Worm (Caenorhabditis elegans) whole organism, dauer: ENCODE data around the gene pen-2.

Experiments
- unc-62 ChIP-seq: sonication (generic microtip); optimal IDR thresholded peaks from 2 replicates; lab custom pipeline; 2017; ENCODE audit warnings: missing biosample characterization, missing genetic modification reagents, missing genetic modification characterization

Gene pen-2

DNA sequence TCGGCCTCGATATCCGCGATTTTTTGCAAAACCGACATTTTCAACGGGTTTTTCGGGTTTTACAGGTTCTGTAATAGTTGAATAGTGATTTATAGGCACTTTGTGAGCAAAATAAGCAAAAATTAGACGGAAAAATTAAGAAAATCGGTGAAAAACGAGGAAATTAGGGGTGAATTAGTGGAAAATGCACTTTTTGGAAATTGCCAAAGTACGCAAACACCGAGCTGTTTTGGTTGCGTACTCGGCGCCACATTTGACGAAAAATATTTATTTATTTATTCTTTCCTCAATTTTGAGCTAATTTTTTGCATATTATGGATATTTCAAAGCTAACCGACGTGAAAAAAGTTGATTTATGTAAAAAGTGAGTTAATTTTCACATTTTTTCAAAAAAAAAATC is at the start of gene pen-2, which contains the start of gene T28D6.6:
Gene pen-2 (plus strand): TSS at position 282 of the 400 bp plus-strand sequence.
Gene T28D6.6 (minus strand): TSS at position 68 of the 400 bp plus-strand sequence.
- TF ChIP-seq unc-62 (GFP tag; lab: Kevin White, UChicago): no peak

DNA sequence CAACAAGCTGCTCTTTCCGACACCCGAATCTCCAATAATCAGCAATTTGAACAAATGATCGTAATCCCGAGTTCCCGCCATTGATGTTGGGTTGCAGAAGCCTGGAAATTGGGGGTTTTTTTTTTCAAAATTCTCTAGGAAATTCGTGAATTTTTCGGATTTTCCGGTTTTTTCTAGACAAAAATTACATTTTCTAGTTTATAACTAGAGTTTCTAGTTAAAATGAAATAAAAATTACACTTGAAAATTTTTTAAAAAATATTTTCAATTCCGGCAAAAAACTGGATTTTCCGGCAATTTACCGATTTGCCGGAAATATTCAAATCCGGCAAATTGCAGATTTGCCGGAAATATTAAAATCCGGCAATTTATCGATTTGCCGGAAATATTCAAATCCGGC is 31.7 kb upstream of the pen-2 start, which contains the start of gene rab-35:
Gene rab-35 (minus strand): TSS at position 101 of the 400 bp plus-strand sequence.
- TF ChIP-seq unc-62 (GFP tag; lab: Kevin White, UChicago): no peak

DNA sequence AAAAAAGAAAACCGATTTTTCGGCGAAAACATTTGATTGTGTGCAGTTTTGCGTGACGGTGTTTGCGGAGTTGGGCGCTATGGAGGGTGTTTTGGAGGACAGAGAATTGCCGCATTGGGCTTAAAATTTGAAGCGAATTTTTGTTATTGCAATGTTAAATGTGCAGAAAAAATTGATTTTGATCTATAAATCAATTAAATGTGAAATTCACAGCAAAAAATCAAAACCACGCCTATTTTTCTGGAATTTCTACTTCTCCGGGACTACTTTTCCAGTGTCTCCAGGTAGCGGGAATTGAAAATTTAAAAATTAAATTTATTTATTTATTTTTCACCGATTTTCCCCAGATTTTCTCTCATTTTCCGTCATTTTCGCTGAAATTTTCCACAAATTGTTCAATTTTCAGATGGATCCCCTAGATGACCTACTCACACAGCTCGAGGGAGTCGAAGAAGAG is 25.9 kb upstream of the pen-2 start, which contains the start of gene mcm-10:
Gene mcm-10 (plus strand): TSS at position 407 of the 457 bp plus-strand sequence.
- no peak for TF ChIP-seq unc-62 (GFP tag; lab: Kevin White, UChicago)

ce11 chrIII:11318131-11318530 is 25.0 kb upstream of the pen-2 start, which contains the start of gene teg-1:
Gene teg-1 (minus strand): TSS chrIII:11318231.
- TF ChIP-seq unc-62 (GFP tag; lab: Kevin White, UChicago): no peak

DNA sequence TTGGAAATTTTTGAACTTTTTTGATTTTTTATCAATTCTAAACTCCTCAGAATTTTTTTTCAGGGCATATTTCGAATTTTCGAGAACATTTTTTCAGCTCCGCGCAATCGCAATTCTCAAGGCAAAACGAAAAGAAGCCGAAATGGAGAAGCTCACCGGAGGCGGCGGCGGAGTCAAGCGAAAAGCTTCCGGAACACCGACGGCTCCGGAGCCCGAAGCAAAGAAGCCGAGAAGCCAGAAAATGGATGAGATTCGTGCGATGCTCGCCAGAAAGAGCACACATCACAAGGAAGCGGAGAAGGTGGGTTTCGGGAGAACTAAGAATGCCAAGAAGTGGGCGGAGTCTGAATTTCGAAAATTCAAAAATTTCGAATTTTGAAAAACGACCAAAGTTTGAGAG is 19.0 kb upstream of the pen-2 start:
- no peak for TF ChIP-seq unc-62 (GFP tag; lab: Kevin White, UChicago)

DNA sequence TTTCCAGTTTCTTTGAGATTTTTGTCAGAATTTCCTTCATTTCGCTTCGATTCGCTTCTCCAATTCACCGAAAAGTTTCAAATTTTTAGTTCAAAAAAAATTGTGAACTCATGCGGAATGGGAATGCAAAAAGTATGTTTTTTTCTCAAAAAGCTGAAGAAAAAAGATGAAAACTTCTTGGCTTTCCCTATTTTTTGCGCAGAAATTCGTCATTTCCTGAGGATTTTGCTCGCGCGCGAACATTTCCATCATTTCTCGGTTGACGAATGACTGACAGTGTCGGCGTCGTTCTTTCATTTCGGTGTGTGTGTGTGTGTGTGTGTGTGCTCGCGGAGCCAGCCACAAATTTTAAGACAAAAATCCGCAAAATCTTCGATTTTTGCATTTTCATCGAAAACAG is 10.8 kb upstream of the pen-2 start:
- TF ChIP-seq unc-62 (GFP tag; lab: Kevin White, UChicago): no peak

- TF ChIP-seq unc-62 (GFP tag; lab: Kevin White, UChicago): no peak
These were observed 9.9 kb upstream of the pen-2 start, which contains the start of gene T28D6.5 for ce11 chrIII:11333032-11333732. Gene T28D6.5 (plus strand): TSS chrIII:11333682.

- TF ChIP-seq unc-62 (GFP tag; lab: Kevin White, UChicago): no peak
These were observed 8.8 kb upstream of the pen-2 start for ce11 chrIII:11334346-11334745.

- no peak for TF ChIP-seq unc-62 (GFP tag; lab: Kevin White, UChicago)
These were observed 7.0 kb upstream of the pen-2 start for ce11 chrIII:11336072-11336471.

ce11 chrIII:11337627-11338026 is 5.5 kb upstream of the pen-2 start:
- TF ChIP-seq unc-62 (GFP tag; lab: Kevin White, UChicago): no peak

DNA sequence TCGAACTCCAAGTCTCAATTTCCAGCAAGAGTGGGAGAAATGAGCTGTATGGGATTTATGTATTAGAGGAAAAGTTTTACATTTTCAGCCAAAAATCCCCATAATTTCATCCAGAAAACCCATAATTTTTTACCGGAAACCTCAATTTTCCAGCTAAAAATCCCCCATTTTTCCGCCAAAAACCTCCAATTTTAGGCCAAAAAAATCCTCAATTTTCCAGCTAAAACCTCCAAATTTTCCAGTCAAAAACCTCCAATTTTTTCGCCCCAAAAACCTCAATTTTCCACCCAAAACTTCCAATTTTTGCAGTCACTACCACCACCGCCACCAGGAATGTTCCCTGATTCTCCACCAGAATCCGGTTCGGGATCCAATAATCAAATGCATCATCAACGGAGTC is 1.7 kb upstream of the pen-2 start:
- TF ChIP-seq unc-62 (GFP tag; lab: Kevin White, UChicago): no peak

- TF ChIP-seq unc-62 (GFP tag; lab: Kevin White, UChicago): no peak
These were observed 1.0 kb downstream of the pen-2 start for ce11 chrIII:11344125-11344524.

DNA sequence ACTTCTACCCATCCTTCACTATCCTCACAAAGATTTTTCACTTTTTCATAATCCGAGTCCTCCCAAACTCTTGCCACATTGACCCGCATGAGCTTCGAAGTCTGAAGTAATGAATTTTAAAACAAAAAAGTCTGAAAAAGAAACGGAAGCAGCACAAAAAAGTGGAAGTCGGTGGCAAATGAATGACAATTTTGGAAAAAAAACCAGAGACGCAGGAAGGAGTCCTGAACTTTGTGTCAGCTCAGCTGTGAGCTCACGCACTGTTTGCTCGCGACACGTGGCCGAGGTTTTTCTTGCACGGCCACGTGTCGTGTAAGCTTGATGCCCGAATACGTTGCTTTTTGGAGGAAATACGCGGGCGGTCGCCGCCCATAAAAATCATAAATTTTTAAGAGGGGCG is 3.3 kb downstream of the pen-2 start, which contains the start of gene T28D6.7:
Gene T28D6.7 (minus strand): TSS at position 101 of the 400 bp plus-strand sequence.
- TF ChIP-seq unc-62 (GFP tag; lab: Kevin White, UChicago): no peak

- no peak for TF ChIP-seq unc-62 (GFP tag; lab: Kevin White, UChicago)
These were observed 7.1 kb downstream of the pen-2 start for ce11 chrIII:11350107-11350826.

- TF ChIP-seq unc-62 (GFP tag; lab: Kevin White, UChicago): no peak
These were observed 9.7 kb downstream of the pen-2 start for ce11 chrIII:11352840-11353239.

- TF ChIP-seq unc-62 (GFP tag; lab: Kevin White, UChicago): no peak
These were observed 10.4 kb downstream of the pen-2 start for ce11 chrIII:11353499-11353898.
